Worm (Caenorhabditis elegans): Measurements from ENCODE around the gene H34I24.2.

Gene H34I24.2

DNA sequence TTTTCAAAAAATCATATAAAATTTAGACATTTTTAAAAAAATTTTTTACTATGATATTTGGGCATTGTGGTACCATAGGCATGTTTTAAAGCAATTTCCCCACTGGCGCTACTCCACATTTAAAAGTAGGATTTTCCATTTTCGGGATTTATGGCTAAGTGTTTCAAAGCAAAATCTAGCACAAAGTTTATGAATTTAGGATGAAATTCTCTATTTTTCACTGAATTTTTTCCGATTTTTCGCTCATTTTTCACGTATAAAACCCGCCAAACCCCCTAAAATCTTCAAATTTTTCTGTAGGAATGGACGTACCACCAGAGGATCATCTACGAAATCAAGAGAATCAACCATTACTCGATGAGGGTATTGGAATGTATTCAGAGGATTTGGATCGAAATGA is 22.9 kb upstream of the H34I24.2 start, which contains the start of gene pipp-4P:
Gene pipp-4P, plus strand, starts transcription at position 301 of the 400 bp plus-strand sequence.
- TF ChIP-seq nhr-90 (tag; optimal IDR thresholded peaks at IDR 0.05) = no peak
- no peak for TF ChIP-seq ceh-91 (GFP tag; IDR thresholded peaks at IDR 0.05)
- no peak for TF ChIP-seq atf-7 (tag; optimal IDR thresholded peaks at IDR 0.05)
- TF ChIP-seq K11D2.4 (GFP tag; IDR thresholded peaks at IDR 0.05) = no peak
- TF ChIP-seq C17E4.6 (GFP tag; IDR thresholded peaks at IDR 0.05) = no peak
- TF ChIP-seq ekl-4 (GFP tag; IDR thresholded peaks at IDR 0.05) = no peak
- TF ChIP-seq ama-1 (optimal IDR thresholded peaks at IDR 0.05) = no peak
- TF ChIP-seq ama-1 (GFP tag; optimal IDR thresholded peaks at IDR 0.05) = no peak
- no peak for TF ChIP-seq ztf-26 (tag; optimal IDR thresholded peaks at IDR 0.05)
- no peak for TF ChIP-seq snpc-4 (GFP tag; optimal IDR thresholded peaks at IDR 0.05)
- no peak for TF ChIP-seq snpc-4 (tag; optimal IDR thresholded peaks at IDR 0.05)
- TF ChIP-seq ccch-3 (GFP tag; optimal IDR thresholded peaks at IDR 0.05) = no peak
- no peak for TF ChIP-seq madf-8 (GFP tag; conservative IDR thresholded peaks at IDR 0.05)
- TF ChIP-seq zim-3 (tag; optimal IDR thresholded peaks at IDR 0.05) = no peak
- no peak for TF ChIP-seq nfya-2 (GFP tag; IDR thresholded peaks at IDR 0.05)
- no peak for TF ChIP-seq nhr-120 (GFP tag; IDR thresholded peaks at IDR 0.05)
- TF ChIP-seq sptf-2 (GFP tag; optimal IDR thresholded peaks at IDR 0.05) = no peak
- no peak for TF ChIP-seq tlf-1 (GFP tag; optimal IDR thresholded peaks at IDR 0.05)
- TF ChIP-seq lin-40 (tag; optimal IDR thresholded peaks at IDR 0.05) = no peak
- no peak for TF ChIP-seq ztf-18 (tag; optimal IDR thresholded peaks at IDR 0.05)

DNA sequence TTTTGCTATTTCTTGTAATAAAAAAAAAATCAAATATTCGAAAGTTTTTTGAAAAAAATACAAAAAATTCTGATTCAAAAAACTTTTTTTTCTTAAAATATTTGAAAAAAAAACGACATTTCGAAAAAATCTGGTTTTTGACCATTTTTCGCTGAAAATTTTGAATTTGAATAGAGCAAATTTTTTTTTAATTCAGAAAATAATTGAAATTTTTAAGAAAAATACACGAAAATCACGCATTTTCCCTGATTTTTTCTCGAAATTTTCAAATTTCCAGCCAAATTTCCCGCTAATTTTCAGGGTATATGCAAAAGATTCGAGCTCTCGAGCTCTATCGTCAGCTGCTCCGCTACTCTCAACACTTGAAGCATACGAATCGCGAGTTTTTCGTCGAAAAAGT is 15.1 kb upstream of the H34I24.2 start, which contains the start of gene Y71H2AM.1:
Gene Y71H2AM.1, plus strand, starts transcription at position 301 of the 400 bp plus-strand sequence.
- TF ChIP-seq F23B12.7 (tag; optimal IDR thresholded peaks at IDR 0.05; ENCODE audit: insufficient read depth) = no peak
- TF ChIP-seq nfya-1 (tag; optimal IDR thresholded peaks at IDR 0.05; ENCODE audit: borderline replicate concordance, insufficient read depth) = no peak
- no peak for TF ChIP-seq Y56A3A.18 (GFP tag; IDR thresholded peaks at IDR 0.05)
- no peak for TF ChIP-seq ekl-4 (GFP tag; IDR thresholded peaks at IDR 0.05)
- no peak for TF ChIP-seq Y53F4B.3 (GFP tag; IDR thresholded peaks at IDR 0.05)
- no peak for TF ChIP-seq ztf-22 (GFP tag; optimal IDR thresholded peaks at IDR 0.05)
- TF ChIP-seq let-526 (GFP tag; IDR thresholded peaks at IDR 0.05) = no peak
- TF ChIP-seq attf-5 (GFP tag; optimal IDR thresholded peaks at IDR 0.05) = no peak
- no peak for TF ChIP-seq hmg-20 (GFP tag; IDR thresholded peaks at IDR 0.05)
- no peak for TF ChIP-seq snpc-3.4 (tag; optimal IDR thresholded peaks at IDR 0.05)
- no peak for TF ChIP-seq hlh-26 (GFP tag; conservative IDR thresholded peaks at IDR 0.05)
- no peak for TF ChIP-seq egl-18 (GFP tag; IDR thresholded peaks at IDR 0.05)
- TF ChIP-seq zfh-2 (GFP tag; conservative IDR thresholded peaks at IDR 0.05) = no peak
- no peak for TF ChIP-seq snpc-1.3 (tag; optimal IDR thresholded peaks at IDR 0.05; ENCODE audit: insufficient read depth)
- no peak for TF ChIP-seq ztf-3 (GFP tag; optimal IDR thresholded peaks at IDR 0.05)
- TF ChIP-seq ceh-40 (GFP tag; IDR thresholded peaks at IDR 0.05) = no peak

DNA sequence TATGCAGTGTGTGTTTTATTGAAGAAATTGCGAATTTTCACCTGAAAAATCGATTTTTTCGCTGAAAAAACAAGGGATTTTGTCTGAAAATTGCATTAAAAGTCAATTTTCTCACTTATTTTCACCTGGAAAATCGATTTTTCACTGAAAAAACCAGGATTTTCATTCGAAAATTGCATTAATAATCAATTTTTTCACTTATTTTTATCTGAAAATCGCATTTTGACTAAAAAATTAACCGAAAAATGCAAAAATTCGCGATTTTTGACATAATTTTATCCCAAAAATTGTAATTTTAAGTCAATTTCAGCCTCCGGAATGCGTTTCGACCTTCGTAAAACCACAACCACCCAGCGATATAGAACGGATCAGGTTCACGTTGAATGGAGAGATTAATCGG is 9.4 kb upstream of the H34I24.2 start, which contains the start of gene Y71H2AM.29:
Gene Y71H2AM.29, plus strand, starts transcription at position 301 of the 400 bp plus-strand sequence.
- TF ChIP-seq snpc-4 (GFP tag; optimal IDR thresholded peaks at IDR 0.05) = no peak
- TF ChIP-seq snpc-4 (tag; optimal IDR thresholded peaks at IDR 0.05) = no peak
- TF ChIP-seq ceh-27 (GFP tag; optimal IDR thresholded peaks at IDR 0.05) = no peak
- TF ChIP-seq nhr-90 (tag; optimal IDR thresholded peaks at IDR 0.05) = no peak
- no peak for TF ChIP-seq unc-62 (GFP tag; optimal IDR thresholded peaks at IDR 0.05)
- no peak for TF ChIP-seq Y53G8AR.9 (GFP tag; conservative IDR thresholded peaks at IDR 0.05)
- TF ChIP-seq lir-1 (GFP tag; conservative IDR thresholded peaks at IDR 0.05) = no peak
- no peak for TF ChIP-seq nhr-120 (GFP tag; IDR thresholded peaks at IDR 0.05)
